Fruit fly (Drosophila melanogaster) Kc167 (cell line): Measurements from ENCODE around the gene spn-E.

Source experiments
- Myc ChIP-seq: fragments of >200 bp; optimal IDR thresholded peaks from 2 replicates; lab custom pipeline; 2017; ENCODE audit warnings: missing external identifiers
- Sin3A ChIP-seq: fragments of >200 bp; optimal IDR thresholded peaks from 2 replicates; lab custom pipeline; 2018; ENCODE audit warnings: missing external identifiers
- h ChIP-seq: fragments of >200 bp; optimal IDR thresholded peaks from 3 replicates; lab custom pipeline; 2018; ENCODE audit warnings: missing external identifiers
- insv ChIP-seq: fragments of >200 bp; optimal IDR thresholded peaks from 3 replicates; lab custom pipeline; 2018; ENCODE audit warnings: missing external identifiers
- psq ChIP-seq: fragments of >200 bp; optimal IDR thresholded peaks from 2 replicates; lab custom pipeline; 2017; ENCODE audit warnings: missing external identifiers
- ttk ChIP-seq: sonication (Bioruptor generic); optimal IDR thresholded peaks from 2 replicates; lab custom pipeline; 2017; ENCODE audit warnings: missing external identifiers

- TF ChIP-seq h (lab: Kevin White, UChicago) = no peak
- no peak for TF ChIP-seq psq
- TF ChIP-seq insv (lab: Kevin White, UChicago) = no peak
- no peak for TF ChIP-seq Sin3A (lab: Kevin White, UChicago)
- TF ChIP-seq ttk (lab: Kevin White, UChicago) = no peak
- no peak for TF ChIP-seq Myc
These were observed 14.7 kb downstream of the spn-E start for dm6 chr3R:15851912-15852311.
